Worm (Caenorhabditis elegans) whole organism, midembryonic: ENCODE results near the gene mrpl-39.
"Not testable (repeated sequence)": the region's sequence is repeated elsewhere in the genome, so short reads cannot be mapped to it uniquely, and the experiment has no call there.

Source experiments
- T22C8.4 ChIP-seq: fragments of 200-800 bp; sonication (Bioruptor generic); IDR thresholded peaks from 2 replicates; pipeline ENCODE4 v1.3.6; 2022; ENCODE audit warnings: missing genetic modification characterization, missing compliant biosample characterization
- cog-1 ChIP-seq: sonication (generic microtip); optimal IDR thresholded peaks from 2 replicates; lab custom pipeline; 2016; ENCODE audit warnings: missing genetic modification characterization, missing compliant biosample characterization
- flt-1 ChIP-seq: fragments of 200-800 bp; sonication (Bioruptor generic); IDR thresholded peaks from 2 replicates; pipeline ENCODE4 v1.3.6; 2022; ENCODE audit warnings: missing genetic modification characterization, missing compliant biosample characterization
- klf-2 ChIP-seq: fragments of 200-800 bp; sonication (Bioruptor generic); conservative IDR thresholded peaks from 2 replicates; pipeline ENCODE4 v1.3.6; 2022; ENCODE audit warnings: missing genetic modification reagents, missing genetic modification characterization, missing compliant biosample characterization
- med-1 ChIP-seq: sonication (generic microtip); optimal IDR thresholded peaks from 2 replicates; lab custom pipeline; 2017; ENCODE audit warnings: missing genetic modification characterization, mild to moderate bottlenecking, missing compliant biosample characterization, antibody characterized with exemption, missing genetic modification reagents; ENCODE audit not compliant: insufficient read depth
- ref-1 ChIP-seq: fragments of 200-800 bp; sonication (Bioruptor generic); conservative IDR thresholded peaks from 2 replicates; pipeline ENCODE4 v1.3.6; 2022; ENCODE audit warnings: missing genetic modification reagents, missing genetic modification characterization, missing compliant biosample characterization
- tab-1 ChIP-seq: fragments of 200-800 bp; sonication (Bioruptor generic); IDR thresholded peaks from 2 replicates; pipeline ENCODE4 v1.3.6; 2022; ENCODE audit warnings: missing genetic modification characterization, missing compliant biosample characterization
- ztf-23 ChIP-seq: fragments of 200-800 bp; sonication (Bioruptor generic); IDR thresholded peaks from 2 replicates; pipeline ENCODE4 v1.3.6; 2022; ENCODE audit warnings: missing genetic modification reagents, missing genetic modification characterization, missing compliant biosample characterization
- ztf-29 ChIP-seq: fragments of 200-800 bp; sonication (Bioruptor generic); IDR thresholded peaks from 2 replicates; pipeline ENCODE4 v1.3.6; 2022; ENCODE audit warnings: missing genetic modification reagents, missing genetic modification characterization, missing compliant biosample characterization

Gene mrpl-39

DNA sequence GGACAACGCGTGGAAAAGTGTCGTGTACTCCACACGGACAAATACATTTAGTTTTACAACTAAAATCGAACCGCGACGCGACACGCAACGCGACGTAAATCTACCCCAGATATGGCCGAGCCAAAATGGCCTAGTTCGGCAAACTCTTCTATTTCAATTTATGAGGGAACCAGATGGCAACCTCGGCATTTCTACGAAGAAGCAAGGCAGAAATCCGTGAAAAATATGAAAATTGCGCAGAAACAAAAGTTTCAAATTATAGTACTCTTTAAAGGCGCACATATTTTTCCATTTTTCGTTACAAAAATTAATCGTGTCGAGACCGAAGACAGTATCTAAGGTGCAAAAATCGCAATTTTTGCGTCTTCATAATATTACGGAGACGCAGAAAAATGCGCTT, 6.6 kb upstream of the mrpl-39 start, which contains the start of gene Y46H3A.5:
TSS of gene Y46H3A.5 (minus strand) at position 101 of the 400 bp plus-strand sequence.
- not testable (repeated sequence) for TF ChIP-seq ztf-23 (GFP tag; lab: Robert Waterston, UW); cog-1; flt-1

DNA sequence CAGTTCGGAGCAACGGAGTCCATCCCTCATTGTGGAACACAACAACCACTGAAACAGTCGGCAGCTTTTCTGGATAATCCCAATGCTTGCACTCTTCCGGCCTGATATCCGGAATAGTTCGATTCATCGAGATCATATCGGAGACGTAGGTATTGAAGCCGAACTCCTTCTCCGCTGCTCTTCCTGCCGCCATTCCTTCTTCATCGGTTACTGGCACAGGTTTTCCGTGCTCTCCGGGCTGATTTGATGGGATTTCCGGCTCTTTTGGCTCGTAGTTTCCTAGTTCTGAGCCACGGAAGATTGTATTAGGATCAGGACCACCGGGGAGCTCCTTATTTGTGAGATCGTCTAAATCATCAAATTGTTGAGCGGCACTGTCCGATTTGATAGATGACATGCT, 1.4 kb upstream of the mrpl-39 start:
- TF ChIP-seq klf-2, result no peak
- no peak for TF ChIP-seq cog-1
- TF ChIP-seq med-1, result no peak
- TF ChIP-seq T22C8.4 (GFP tag; lab: Robert Waterston, UW), result no peak
- no peak for TF ChIP-seq ztf-23 (GFP tag; lab: Robert Waterston, UW)
- TF ChIP-seq tab-1 (GFP tag; lab: Robert Waterston, UW), result no peak
- no peak for TF ChIP-seq ref-1 (GFP tag; lab: Robert Waterston, UW)
- no peak for TF ChIP-seq ztf-29 (GFP tag; lab: Robert Waterston, UW)
- no peak for TF ChIP-seq flt-1

DNA sequence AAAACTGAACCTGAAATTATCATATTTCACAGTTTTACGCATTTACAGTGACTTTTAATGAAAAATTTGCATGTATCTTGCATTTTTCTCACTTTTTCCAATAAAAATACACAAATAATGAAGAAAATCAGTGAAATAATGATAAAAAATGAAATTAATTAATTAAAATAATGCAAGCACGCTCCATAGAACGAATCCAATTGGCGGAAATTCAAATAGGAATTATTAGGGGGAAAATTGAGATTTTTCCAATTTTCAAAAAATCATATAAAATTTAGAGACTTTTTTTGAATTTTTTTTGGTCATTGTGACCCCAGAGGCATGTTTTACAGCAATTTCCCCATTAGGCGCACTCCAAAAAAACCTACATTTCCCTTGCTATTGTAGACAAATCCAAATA, 630 bp upstream of the mrpl-39 start:
- TF ChIP-seq tab-1 (GFP tag; lab: Robert Waterston, UW) (no peak), ztf-23 (GFP tag; lab: Robert Waterston, UW) (no peak), ref-1 (GFP tag; lab: Robert Waterston, UW) (no peak), cog-1 (no peak), T22C8.4 (GFP tag; lab: Robert Waterston, UW) (no peak), ztf-29 (GFP tag; lab: Robert Waterston, UW) (no peak), klf-2 (no peak), flt-1 (no peak), med-1 (no peak)

DNA sequence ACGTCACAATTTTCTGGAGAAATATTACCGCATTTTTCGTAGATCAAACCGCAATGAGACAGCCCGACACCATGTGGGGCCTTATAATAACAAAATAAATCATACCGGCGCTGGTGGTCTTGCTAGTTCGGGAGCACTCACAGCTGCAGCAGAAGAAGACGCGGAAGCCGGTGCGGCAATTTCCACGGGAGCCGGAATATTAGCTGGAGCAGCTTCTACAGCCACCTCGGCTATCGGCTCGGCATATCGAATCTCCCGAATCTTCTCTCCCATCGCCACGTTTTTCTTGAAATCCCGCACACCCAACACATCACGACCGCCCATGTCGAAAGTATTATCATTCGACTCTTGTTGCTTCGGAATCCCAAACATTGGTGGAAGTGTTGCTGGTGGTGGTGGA, 3.1 kb downstream of the mrpl-39 start:
- TF ChIP-seq flt-1 (no peak), cog-1 (no peak), ztf-29 (GFP tag; lab: Robert Waterston, UW) (no peak), med-1 (no peak)

DNA sequence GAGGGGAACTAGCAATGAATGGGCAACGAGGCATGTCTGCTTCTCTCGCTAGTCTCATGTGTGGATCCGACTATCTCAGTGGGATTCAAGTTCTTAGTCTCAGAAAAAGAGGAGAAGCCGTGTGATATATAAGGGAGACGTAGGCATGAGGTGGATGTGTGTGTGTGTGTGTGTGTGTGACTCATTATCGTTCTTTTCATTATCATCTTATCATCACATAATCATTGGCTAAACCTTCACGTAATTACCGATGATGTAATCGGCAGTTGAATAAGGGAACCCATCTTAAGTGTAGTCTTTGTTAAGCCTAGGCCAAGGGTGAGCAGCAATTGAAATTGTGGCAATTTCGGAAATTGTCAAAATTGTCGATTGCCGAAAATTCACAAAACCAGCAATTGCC, 8.6 kb downstream of the mrpl-39 start, which contains the start of gene Y32G9B.1:
TSS of gene Y32G9B.1 (minus strand) at position 101 of the 400 bp plus-strand sequence.
- TF ChIP-seq tab-1 (GFP tag; lab: Robert Waterston, UW) (no peak), ztf-29 (GFP tag; lab: Robert Waterston, UW) (no peak), flt-1 (no peak), med-1 (no peak), klf-2 (no peak), ztf-23 (GFP tag; lab: Robert Waterston, UW) (no peak), T22C8.4 (GFP tag; lab: Robert Waterston, UW) (no peak), ref-1 (GFP tag; lab: Robert Waterston, UW) (no peak), cog-1 (no peak)

DNA sequence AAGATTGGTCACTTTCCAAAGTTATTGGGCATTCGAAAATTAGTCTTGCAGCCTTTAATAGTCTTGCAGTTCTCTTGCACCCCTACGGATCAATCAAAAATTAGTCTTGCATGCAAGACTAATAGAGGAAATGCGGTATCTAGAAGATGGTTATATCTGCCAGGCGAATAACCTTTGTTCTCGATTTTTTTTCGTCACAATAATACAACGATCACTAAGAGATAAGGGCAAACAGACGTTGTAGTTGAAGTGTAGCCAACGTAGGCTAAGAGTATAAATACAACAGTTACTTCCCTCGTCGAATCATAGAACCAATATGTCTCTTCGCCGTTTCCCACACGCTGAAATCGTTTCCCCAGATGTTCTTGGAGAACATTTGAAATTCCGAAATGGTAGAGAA, 20.4 kb downstream of the mrpl-39 start, which contains the start of gene T10B5.8:
TSS of gene T10B5.8 (plus strand) at position 301 of the 400 bp plus-strand sequence.
- TF ChIP-seq cog-1 (no peak), ztf-29 (GFP tag; lab: Robert Waterston, UW) (no peak), flt-1 (no peak), tab-1 (GFP tag; lab: Robert Waterston, UW) (no peak), klf-2 (no peak), med-1 (no peak), T22C8.4 (GFP tag; lab: Robert Waterston, UW) (no peak), ref-1 (GFP tag; lab: Robert Waterston, UW) (no peak), ztf-23 (GFP tag; lab: Robert Waterston, UW) (no peak)

DNA sequence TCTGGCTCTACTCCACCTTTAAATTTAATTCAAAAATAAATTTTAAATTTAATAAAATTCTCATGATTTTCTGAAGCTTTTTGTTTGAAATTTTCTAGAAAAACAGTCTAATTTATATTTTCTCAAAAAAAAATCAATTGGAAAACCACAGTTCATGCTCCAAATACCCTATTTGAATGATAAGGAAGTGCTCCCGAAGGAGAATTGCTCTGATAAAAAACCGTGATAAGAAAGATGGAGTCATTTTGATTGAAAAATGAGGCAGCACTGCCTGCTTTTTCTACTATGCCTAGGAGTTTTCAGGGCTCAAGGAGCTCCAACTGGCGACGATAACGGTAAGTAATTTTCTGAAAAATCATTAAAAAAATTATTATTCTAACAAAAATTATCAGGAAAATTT, 24.6 kb downstream of the mrpl-39 start, which contains the start of gene T10B5.7:
TSS of gene T10B5.7 (plus strand) at position 225 of the 400 bp plus-strand sequence.
- TF ChIP-seq flt-1 (no peak), ref-1 (GFP tag; lab: Robert Waterston, UW) (no peak), cog-1 (no peak)

DNA sequence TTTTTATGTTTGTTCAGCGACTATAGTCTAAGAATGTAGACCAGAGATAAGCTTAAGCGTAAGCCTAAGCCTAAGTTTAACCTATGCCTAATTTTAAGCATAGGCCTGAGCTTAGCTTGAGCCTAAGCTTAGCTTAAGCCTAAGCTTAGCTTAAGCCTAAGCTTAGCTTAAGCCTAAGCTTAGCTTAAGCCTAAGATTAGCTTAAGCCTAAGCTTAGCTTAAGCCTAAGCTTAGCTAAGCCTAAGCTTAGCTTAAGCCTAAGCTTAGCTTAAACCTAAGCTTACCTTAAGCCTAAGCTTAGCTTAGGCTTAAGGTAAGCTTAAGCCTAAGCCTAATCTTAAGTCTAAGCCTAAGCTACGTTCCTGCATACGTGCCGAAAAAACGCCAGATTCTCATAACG, 27.2 kb downstream of the mrpl-39 start:
- no peak for TF ChIP-seq med-1
- peak; percentile 68; the same call in 1 of the 2 replicates for TF ChIP-seq ztf-29 (GFP tag; lab: Robert Waterston, UW)

DNA sequence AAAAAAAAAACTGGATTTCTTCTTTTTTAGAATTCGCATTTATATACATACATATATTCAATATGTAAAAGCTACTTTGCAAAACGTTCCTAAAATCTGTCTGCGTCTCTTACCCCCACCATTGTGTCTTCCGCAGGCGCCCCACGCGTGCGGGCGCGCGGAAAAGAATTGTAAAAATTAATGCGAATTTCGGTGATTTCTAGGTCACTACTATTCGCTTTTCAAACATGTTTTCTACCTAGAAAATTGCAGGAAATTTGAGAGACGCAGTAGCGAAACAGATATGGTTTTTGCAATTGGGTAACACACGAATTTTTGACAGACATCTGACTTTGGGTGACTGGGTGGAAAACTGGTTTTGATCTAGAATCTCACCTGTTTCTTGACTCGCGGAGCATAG, 33.7 kb downstream of the mrpl-39 start:
- no peak for TF ChIP-seq klf-2
- no peak for TF ChIP-seq ztf-29 (GFP tag; lab: Robert Waterston, UW)
- TF ChIP-seq flt-1, result no peak
- TF ChIP-seq med-1, result no peak
- TF ChIP-seq ztf-23 (GFP tag; lab: Robert Waterston, UW), result no peak
- no peak for TF ChIP-seq cog-1
- TF ChIP-seq ref-1 (GFP tag; lab: Robert Waterston, UW), result no peak
- TF ChIP-seq tab-1 (GFP tag; lab: Robert Waterston, UW), result no peak
- TF ChIP-seq T22C8.4 (GFP tag; lab: Robert Waterston, UW), result no peak

DNA sequence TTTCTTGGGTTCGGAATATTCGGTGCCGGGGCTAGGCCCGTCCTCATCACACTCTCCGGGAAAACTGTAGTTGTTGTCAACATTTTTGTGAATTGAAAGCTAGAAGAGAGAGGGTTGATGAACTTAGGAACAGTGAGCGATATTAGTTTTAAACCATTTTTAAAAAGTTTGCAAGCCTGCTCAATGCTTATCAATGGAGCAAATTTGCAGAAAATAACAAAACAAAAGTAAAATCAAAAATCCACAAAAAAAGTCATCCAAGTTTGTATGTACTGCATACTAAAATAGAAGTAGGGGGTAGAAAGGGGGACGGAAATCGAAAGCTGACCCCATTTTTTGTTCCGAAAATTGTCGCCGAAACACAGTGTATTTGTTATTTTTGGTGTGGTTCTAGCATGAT, 34.8 kb downstream of the mrpl-39 start, which contains the start of gene T10B5.10:
TSS of gene T10B5.10 (minus strand) at position 101 of the 400 bp plus-strand sequence.
- no peak for TF ChIP-seq ztf-23 (GFP tag; lab: Robert Waterston, UW)
- TF ChIP-seq flt-1, result no peak
- TF ChIP-seq ztf-29 (GFP tag; lab: Robert Waterston, UW), result no peak
- no peak for TF ChIP-seq cog-1
- TF ChIP-seq T22C8.4 (GFP tag; lab: Robert Waterston, UW), result no peak
- TF ChIP-seq tab-1 (GFP tag; lab: Robert Waterston, UW), result no peak
- no peak for TF ChIP-seq ref-1 (GFP tag; lab: Robert Waterston, UW)

DNA sequence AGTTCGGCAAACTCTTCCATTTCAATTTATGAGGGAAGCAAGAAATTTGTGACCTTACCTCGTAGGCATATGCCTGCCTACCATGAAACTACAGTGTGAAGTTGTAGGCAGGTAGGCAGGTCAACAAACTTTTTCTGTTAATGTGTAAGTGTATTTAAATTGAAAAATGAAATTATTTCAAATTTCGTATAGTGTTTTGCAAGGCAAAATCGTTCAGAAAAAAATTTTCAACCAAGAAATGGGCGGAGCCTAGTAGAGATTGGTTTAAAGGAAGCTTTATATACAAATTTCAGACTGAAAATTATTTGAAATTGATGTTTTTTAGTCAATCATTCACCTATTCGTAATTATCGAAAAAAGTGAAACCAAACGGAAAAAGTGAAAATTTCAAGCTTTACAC, 36.5 kb downstream of the mrpl-39 start:
- TF ChIP-seq ztf-29 (GFP tag; lab: Robert Waterston, UW) (no peak), med-1 (no peak), cog-1 (no peak), ztf-23 (GFP tag; lab: Robert Waterston, UW) (no peak), klf-2 (no peak)
